Fruit fly (Drosophila melanogaster) Kc167 (cell line): ENCODE data around the gene CG7945.

Experiments used
- Myc ChIP-seq: fragments of >200 bp; optimal IDR thresholded peaks from 2 replicates; lab custom pipeline; 2017; ENCODE audit warnings: missing external identifiers
- Sin3A ChIP-seq: fragments of >200 bp; optimal IDR thresholded peaks from 2 replicates; lab custom pipeline; 2018; ENCODE audit warnings: missing external identifiers
- h ChIP-seq: fragments of >200 bp; optimal IDR thresholded peaks from 3 replicates; lab custom pipeline; 2018; ENCODE audit warnings: missing external identifiers
- insv ChIP-seq: fragments of >200 bp; optimal IDR thresholded peaks from 3 replicates; lab custom pipeline; 2018; ENCODE audit warnings: missing external identifiers
- psq ChIP-seq: fragments of >200 bp; optimal IDR thresholded peaks from 2 replicates; lab custom pipeline; 2017; ENCODE audit warnings: missing external identifiers
- ttk ChIP-seq: sonication (Bioruptor generic); optimal IDR thresholded peaks from 2 replicates; lab custom pipeline; 2017; ENCODE audit warnings: missing external identifiers

Gene CG7945

dm6 chr3L:15525153-15525552, 1.2 kb upstream of the CG7945 start, which contains the start of gene CG33986:
Gene CG33986, minus strand, starts transcription at chr3L:15525253.
- TF ChIP-seq h (lab: Kevin White, UChicago) (no peak), Myc (no peak), psq (no peak), Sin3A (lab: Kevin White, UChicago) (no peak), ttk (lab: Kevin White, UChicago) (no peak), insv (lab: Kevin White, UChicago) (no peak)

DNA sequence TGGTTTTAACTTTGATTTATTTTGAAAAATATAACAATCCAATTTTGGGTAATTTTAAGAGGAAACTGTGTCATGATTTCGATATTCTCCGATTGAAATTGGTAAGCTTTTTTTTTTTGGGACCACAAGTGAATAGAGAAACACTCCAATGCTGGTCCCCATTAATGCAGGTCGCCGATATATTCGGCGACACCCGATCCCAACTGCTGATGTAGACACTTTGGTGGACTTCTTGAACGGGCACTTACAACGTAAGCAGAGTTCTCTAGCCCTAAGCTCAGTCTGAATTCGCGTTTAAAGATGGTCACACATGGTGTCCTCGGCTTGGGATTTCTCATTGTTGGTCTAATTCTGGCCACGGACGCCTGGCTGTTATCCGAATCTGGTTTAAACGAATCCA, 3.6 kb downstream of the CG7945 start, which contains the start of gene yellow-k:
TSS of gene yellow-k (plus strand) at position 301 of the 400 bp plus-strand sequence.
- TF ChIP-seq Sin3A (lab: Kevin White, UChicago): no peak
- TF ChIP-seq h (lab: Kevin White, UChicago): no peak
- no peak for TF ChIP-seq Myc
- no peak for TF ChIP-seq psq
- TF ChIP-seq ttk (lab: Kevin White, UChicago): no peak
- no peak for TF ChIP-seq insv (lab: Kevin White, UChicago)

DNA sequence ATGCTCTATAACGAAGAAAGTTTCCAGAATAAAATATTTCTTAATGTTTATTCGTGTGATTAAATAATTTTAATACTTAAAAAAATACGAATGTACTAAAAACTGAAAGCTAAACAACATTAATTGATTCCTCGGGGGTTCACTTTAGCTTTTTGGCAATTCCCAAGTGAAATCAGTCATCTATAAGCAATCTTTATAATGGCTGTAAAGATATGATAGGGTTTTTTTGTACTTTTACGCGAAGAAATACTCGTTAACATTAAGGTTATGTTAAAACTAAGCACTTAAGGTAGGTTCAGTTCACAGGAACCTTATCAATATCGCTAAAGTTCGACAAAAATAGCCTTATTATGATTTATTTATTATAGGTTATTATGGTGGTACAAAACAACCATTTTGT, 4.0 kb downstream of the CG7945 start:
- TF ChIP-seq psq: no peak
- TF ChIP-seq ttk (lab: Kevin White, UChicago): no peak
- TF ChIP-seq insv (lab: Kevin White, UChicago): no peak
- no peak for TF ChIP-seq Sin3A (lab: Kevin White, UChicago)
- TF ChIP-seq h (lab: Kevin White, UChicago): no peak
- no peak for TF ChIP-seq Myc

- no peak for TF ChIP-seq Sin3A (lab: Kevin White, UChicago)
Observed at dm6 chr3L:15519492-15519891, 4.4 kb downstream of the CG7945 start, which contains the start of gene mex1. Gene mex1, minus strand, starts transcription at chr3L:15519592.

dm6 chr3L:15518344-15518743, 5.6 kb downstream of the CG7945 start:
- TF ChIP-seq psq (no peak), insv (lab: Kevin White, UChicago) (no peak), h (lab: Kevin White, UChicago) (no peak), Myc (no peak), Sin3A (lab: Kevin White, UChicago) (no peak), ttk (lab: Kevin White, UChicago) (no peak)

DNA sequence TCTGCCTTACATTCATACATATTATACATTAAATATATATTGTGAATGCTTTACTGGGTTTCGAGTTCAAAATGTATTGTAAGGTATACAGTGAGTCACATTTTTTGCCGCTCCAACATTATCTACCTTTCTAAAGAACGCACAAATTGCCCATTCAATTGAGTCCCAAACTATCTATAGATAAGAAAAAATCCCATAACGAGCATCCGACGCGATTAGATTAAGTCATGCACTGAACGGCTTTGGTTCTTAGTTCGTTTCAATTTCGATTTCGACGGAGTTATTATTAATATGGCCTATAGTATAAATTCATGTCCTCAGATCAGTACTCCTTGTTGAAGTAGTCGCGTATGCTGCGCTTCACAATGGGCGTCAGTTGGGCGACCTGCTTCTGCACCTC, 6.4 kb downstream of the CG7945 start:
- TF ChIP-seq insv (lab: Kevin White, UChicago) (no peak), h (lab: Kevin White, UChicago) (no peak), Sin3A (lab: Kevin White, UChicago) (no peak), Myc (no peak), psq (no peak), ttk (lab: Kevin White, UChicago) (no peak)

DNA sequence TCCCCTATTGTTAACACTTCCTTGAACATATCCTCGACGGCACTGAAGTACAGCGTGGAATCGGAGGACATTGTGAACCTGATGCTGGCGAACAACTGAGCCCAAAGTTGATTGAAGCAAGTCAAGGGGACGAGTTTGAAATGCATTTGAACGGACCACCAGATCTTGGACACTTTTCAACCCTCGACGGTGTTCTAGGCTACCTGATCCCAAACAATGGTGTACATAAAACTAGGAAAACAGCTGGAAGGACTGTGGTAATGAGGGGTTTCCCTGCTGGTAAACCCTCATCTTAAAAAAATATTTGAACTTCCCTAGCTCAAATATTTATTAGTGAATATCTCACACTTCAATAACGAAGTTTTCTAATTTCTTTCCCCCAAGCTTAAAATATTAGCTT, 7.0 kb downstream of the CG7945 start, which contains the start of gene CG13454:
TSS of gene CG13454 (minus strand) at position 101 of the 400 bp plus-strand sequence.
- TF ChIP-seq h (lab: Kevin White, UChicago) (no peak), Myc (no peak), insv (lab: Kevin White, UChicago) (no peak), Sin3A (lab: Kevin White, UChicago) (no peak)

DNA sequence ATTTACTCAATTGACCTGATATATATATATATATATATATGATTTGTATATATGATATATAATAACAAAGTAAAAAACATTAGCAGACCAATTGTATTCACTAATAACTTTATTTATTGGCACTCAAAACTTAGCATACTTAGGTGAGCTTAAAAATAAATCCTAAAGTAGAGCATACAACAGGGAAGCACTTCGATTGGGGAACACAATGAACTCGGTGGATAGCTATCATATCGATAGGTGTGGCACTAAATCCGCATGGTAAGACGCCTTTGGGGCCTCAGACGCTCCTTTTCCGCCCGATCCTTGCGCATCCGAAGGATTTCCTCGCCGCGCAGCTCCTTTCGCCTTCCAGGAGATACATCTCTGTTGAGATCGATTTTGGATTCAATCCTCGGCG, 7.5 kb downstream of the CG7945 start:
- TF ChIP-seq Myc (no peak), insv (lab: Kevin White, UChicago) (no peak), h (lab: Kevin White, UChicago) (no peak), Sin3A (lab: Kevin White, UChicago) (no peak), psq (no peak), ttk (lab: Kevin White, UChicago) (no peak)

- TF ChIP-seq insv (lab: Kevin White, UChicago) (no peak), ttk (lab: Kevin White, UChicago) (no peak), h (lab: Kevin White, UChicago) (no peak), psq (no peak)
Observed at dm6 chr3L:15514814-15515495, 9.0 kb downstream of the CG7945 start.

DNA sequence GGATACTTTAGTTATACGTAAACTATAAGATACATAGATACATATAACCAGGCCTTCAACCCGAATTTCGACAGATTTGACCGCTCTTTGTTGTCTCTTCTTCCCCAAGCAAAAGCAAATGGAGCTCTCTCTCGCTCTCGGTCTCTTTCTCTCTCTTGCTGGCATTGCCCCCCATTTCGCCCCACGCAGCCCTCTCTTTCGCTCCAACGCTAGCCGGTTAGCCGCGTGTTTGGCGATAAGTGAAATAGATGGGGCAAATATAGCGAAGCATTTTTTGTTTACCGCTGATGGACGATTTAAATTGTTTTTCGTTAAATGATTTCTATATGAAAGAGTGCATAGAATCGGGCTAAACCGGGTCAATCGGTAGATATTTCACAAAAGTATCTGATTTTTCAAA, 9.5 kb downstream of the CG7945 start:
- TF ChIP-seq psq (no peak), Myc (no peak), ttk (lab: Kevin White, UChicago) (no peak), insv (lab: Kevin White, UChicago) (no peak), h (lab: Kevin White, UChicago) (no peak)

DNA sequence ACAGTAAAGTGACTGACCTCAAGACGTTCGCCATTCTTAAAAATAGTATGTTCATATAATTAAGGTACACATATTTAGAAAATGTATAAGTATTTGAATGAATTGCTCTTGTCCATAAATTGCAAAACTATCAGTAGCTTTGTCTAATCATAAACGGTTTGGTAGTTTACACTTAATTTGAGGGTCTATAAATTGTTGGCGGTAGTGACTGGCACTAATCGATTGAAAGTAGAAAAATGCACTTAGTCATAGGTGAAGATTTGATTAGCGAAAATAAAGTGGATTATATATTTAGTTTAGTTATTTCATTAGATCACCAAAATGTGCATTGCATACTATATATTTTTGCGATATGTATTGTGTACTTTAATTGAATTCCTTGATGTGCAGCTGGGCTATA, 10.2 kb downstream of the CG7945 start:
- TF ChIP-seq h (lab: Kevin White, UChicago) (no peak), psq (no peak), Sin3A (lab: Kevin White, UChicago) (no peak), ttk (lab: Kevin White, UChicago) (no peak), insv (lab: Kevin White, UChicago) (no peak), Myc (no peak)

DNA sequence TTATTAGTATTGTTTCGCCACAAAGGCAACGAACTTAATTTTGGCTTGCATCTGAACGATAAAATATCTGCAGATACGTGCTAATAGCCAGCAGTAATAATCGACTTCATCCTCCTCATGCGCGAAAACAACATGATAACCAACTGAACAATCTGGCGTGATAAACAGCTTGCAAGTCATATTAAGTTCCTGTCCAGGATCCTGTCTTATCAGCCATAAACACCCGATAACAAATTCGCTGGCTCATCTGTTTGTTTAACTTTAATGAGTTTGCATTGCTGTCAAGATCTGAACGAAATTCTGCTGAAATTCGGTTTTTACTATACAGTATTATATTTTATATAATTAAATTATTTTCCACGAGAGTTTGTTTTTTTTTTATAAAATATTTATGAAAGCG, 10.7 kb downstream of the CG7945 start:
- TF ChIP-seq insv (lab: Kevin White, UChicago) (no peak), Myc (no peak), ttk (lab: Kevin White, UChicago) (no peak), psq (no peak), h (lab: Kevin White, UChicago) (no peak), Sin3A (lab: Kevin White, UChicago) (no peak)

- no peak for TF ChIP-seq psq
- no peak for TF ChIP-seq insv (lab: Kevin White, UChicago)
- TF ChIP-seq ttk (lab: Kevin White, UChicago): no peak
- no peak for TF ChIP-seq h (lab: Kevin White, UChicago)
- TF ChIP-seq Myc: no peak
- TF ChIP-seq Sin3A (lab: Kevin White, UChicago): no peak
Observed at dm6 chr3L:15511688-15512250, 12.2 kb downstream of the CG7945 start.
